Fruit fly (Drosophila melanogaster) whole organism, embryonic: ENCODE data around the gene Pp1alpha-96A.

ENCODE experiments used
- Atf-2 ChIP-seq: fragments of 200-800 bp; sonication (Bioruptor generic); optimal IDR thresholded peaks from 2 replicates; lab custom pipeline; 2016; ENCODE audit warnings: missing biosample characterization, missing genetic modification characterization
- Atf3 ChIP-seq: fragments of 200-800 bp; sonication (Bioruptor generic); optimal IDR thresholded peaks from 3 replicates; lab custom pipeline; 2016; ENCODE audit warnings: missing biosample characterization, missing genetic modification characterization
- B-H1 ChIP-seq: fragments of 200-800 bp; sonication (Bioruptor generic); IDR thresholded peaks from 3 replicates; pipeline ENCODE4 v1.3.6; 2022; ENCODE audit warnings: missing biosample characterization, missing genetic modification characterization
- B-H2 ChIP-seq: fragments of 200-800 bp; sonication (Bioruptor generic); optimal IDR thresholded peaks from 2 replicates; lab custom pipeline; 2018; ENCODE audit warnings: missing biosample characterization, mild to moderate bottlenecking, missing genetic modification characterization
- CG10274 ChIP-seq: fragments of 200-800 bp; sonication (Bioruptor generic); optimal IDR thresholded peaks from 3 replicates; lab custom pipeline; 2017; ENCODE audit warnings: missing biosample characterization, mild to moderate bottlenecking, missing genetic modification characterization
- CG11560 ChIP-seq: fragments of 200-800 bp; sonication (Bioruptor generic); IDR thresholded peaks from 3 replicates; pipeline ENCODE4 v1.3.6; 2022; ENCODE audit warnings: missing biosample characterization, missing genetic modification characterization
- CG12155 ChIP-seq: fragments of 200-800 bp; sonication (Bioruptor generic); optimal IDR thresholded peaks from 3 replicates; lab custom pipeline; 2016; ENCODE audit warnings: missing biosample characterization, missing genetic modification characterization
- CG17361 ChIP-seq: fragments of 200-800 bp; sonication (Bioruptor generic); IDR thresholded peaks from 3 replicates; pipeline ENCODE4 v1.3.6; 2022; ENCODE audit warnings: missing biosample characterization, missing genetic modification characterization
- CG2202 ChIP-seq: fragments of 200-800 bp; sonication (Bioruptor generic); optimal IDR thresholded peaks from 2 replicates; lab custom pipeline; 2018; ENCODE audit warnings: missing biosample characterization, mild to moderate bottlenecking, missing genetic modification characterization
- CG3065 ChIP-seq: fragments of 200-800 bp; sonication (Bioruptor generic); optimal IDR thresholded peaks from 2 replicates; lab custom pipeline; 2016; ENCODE audit warnings: missing biosample characterization, missing genetic modification characterization
- CG32532 ChIP-seq: fragments of 200-800 bp; sonication (Bioruptor generic); IDR thresholded peaks from 2 replicates; pipeline ENCODE4 v1.3.6; 2022; ENCODE audit warnings: missing biosample characterization, missing genetic modification characterization
- CG42726 ChIP-seq: fragments of 200-800 bp; sonication (Bioruptor generic); IDR thresholded peaks from 2 replicates; pipeline ENCODE4 v1.3.6; 2022; ENCODE audit warnings: missing biosample characterization, missing genetic modification characterization; ENCODE audit not compliant: partially characterized antibody
- CG4707 ChIP-seq: fragments of 200-800 bp; sonication (Bioruptor generic); optimal IDR thresholded peaks from 2 replicates; lab custom pipeline; 2018; ENCODE audit warnings: missing biosample characterization, mild to moderate bottlenecking, missing genetic modification characterization, moderate library complexity
- CG6272 ChIP-seq: fragments of 200-800 bp; sonication (Bioruptor generic); IDR thresholded peaks from 2 replicates; pipeline ENCODE4 v1.3.6; 2022; ENCODE audit warnings: missing biosample characterization, missing genetic modification characterization
- CG6689 ChIP-seq: fragments of 200-800 bp; sonication (Bioruptor generic); IDR thresholded peaks from 2 replicates; pipeline ENCODE4 v1.3.6; 2022; ENCODE audit warnings: missing biosample characterization, missing genetic modification characterization
- CG9215 ChIP-seq: fragments of 200-800 bp; sonication (Bioruptor generic); IDR thresholded peaks from 2 replicates; pipeline ENCODE4 v1.3.6; 2022; ENCODE audit warnings: missing biosample characterization, missing genetic modification characterization
- CG9609 ChIP-seq: fragments of 200-800 bp; sonication (Bioruptor generic); optimal IDR thresholded peaks from 3 replicates; lab custom pipeline; 2016; ENCODE audit warnings: missing biosample characterization, missing genetic modification characterization
- D19B ChIP-seq: fragments of 200-800 bp; sonication (Bioruptor generic); optimal IDR thresholded peaks from 2 replicates; lab custom pipeline; 2017; ENCODE audit warnings: missing biosample characterization, mild to moderate bottlenecking, missing genetic modification characterization
- Doc3 ChIP-seq: fragments of 200-800 bp; sonication (Bioruptor generic); IDR thresholded peaks from 3 replicates; pipeline ENCODE4 v1.3.6; 2022; ENCODE audit warnings: missing biosample characterization, missing genetic modification characterization; ENCODE audit not compliant: partially characterized antibody
- Eip74EF ChIP-seq, 2 experiments: fragments of 200-800 bp in 1 of 2; fragments of >200 bp in 1 of 2; sonication (Bioruptor generic) in 1 of 2; optimal IDR thresholded peaks; 2 replicates each; lab custom pipeline; 2017 to 2019; ENCODE audit warnings: missing biosample characterization in 2 of 2, missing genetic modification characterization in 2 of 2, mild to moderate bottlenecking in 1 of 2, moderate library complexity in 1 of 2
- GATAe ChIP-seq: fragments of 200-800 bp; sonication (Bioruptor generic); conservative IDR thresholded peaks from 2 replicates; pipeline ENCODE4 v1.3.6; 2022; ENCODE audit warnings: missing biosample characterization, missing genetic modification characterization
- H2.0 ChIP-seq: fragments of 200-800 bp; sonication (Bioruptor generic); IDR thresholded peaks from 2 replicates; pipeline ENCODE4 v1.3.6; 2022; ENCODE audit warnings: missing biosample characterization, missing genetic modification characterization
- HHEX ChIP-seq: fragments of 200-800 bp; sonication (Bioruptor generic); optimal IDR thresholded peaks from 3 replicates; lab custom pipeline; 2017; ENCODE audit warnings: missing biosample characterization, mild to moderate bottlenecking, missing genetic modification characterization, missing genetic modification reagents
- HLH54F ChIP-seq: fragments of 200-800 bp; sonication (Bioruptor generic); optimal IDR thresholded peaks from 3 replicates; lab custom pipeline; 2016; ENCODE audit warnings: missing biosample characterization, missing genetic modification characterization
- HmgD ChIP-seq: fragments of 200-800 bp; sonication (Bioruptor generic); optimal IDR thresholded peaks from 3 replicates; lab custom pipeline; 2016; ENCODE audit warnings: missing biosample characterization, missing genetic modification characterization
- Hmx ChIP-seq: fragments of 200-800 bp; sonication (Bioruptor generic); optimal IDR thresholded peaks from 2 replicates; lab custom pipeline; 2016; ENCODE audit warnings: missing biosample characterization, missing genetic modification characterization
- Nf-YA ChIP-seq: fragments of 200-800 bp; sonication (Bioruptor generic); IDR thresholded peaks from 2 replicates; pipeline ENCODE4 v1.3.6; 2022; ENCODE audit warnings: missing biosample characterization, missing genetic modification characterization
- Poxn ChIP-seq: fragments of 200-800 bp; sonication (Bioruptor generic); IDR thresholded peaks from 2 replicates; pipeline ENCODE4 v1.3.6; 2022; ENCODE audit warnings: missing biosample characterization, missing genetic modification characterization
- Ssrp ChIP-seq: fragments of 200-800 bp; sonication (Bioruptor generic); optimal IDR thresholded peaks from 2 replicates; lab custom pipeline; 2018; ENCODE audit warnings: missing biosample characterization, mild to moderate bottlenecking, missing genetic modification characterization, moderate library complexity
- cas ChIP-seq: fragments of 200-800 bp; sonication (Bioruptor generic); IDR thresholded peaks from 2 replicates; pipeline ENCODE4 v1.3.6; 2022; ENCODE audit warnings: missing biosample characterization, missing genetic modification characterization
- cato ChIP-seq: fragments of 200-800 bp; sonication (Bioruptor generic); optimal IDR thresholded peaks from 2 replicates; lab custom pipeline; 2016; ENCODE audit warnings: missing biosample characterization, missing genetic modification characterization, borderline replicate concordance
- crp ChIP-seq, 2 experiments: fragments of 200-800 bp; sonication (Bioruptor generic); optimal IDR thresholded peaks; 2 replicates in 1 of 2; 3 replicates in 1 of 2; lab custom pipeline; 2017; ENCODE audit warnings: missing biosample characterization in 2 of 2, missing genetic modification characterization in 2 of 2, mild to moderate bottlenecking in 1 of 2, moderate library complexity in 1 of 2
- ems ChIP-seq: fragments of 200-800 bp; sonication (Bioruptor generic); optimal IDR thresholded peaks from 3 replicates; lab custom pipeline; 2016; ENCODE audit warnings: missing biosample characterization, missing genetic modification characterization
- fd64A ChIP-seq: fragments of 200-800 bp; sonication (Bioruptor generic); optimal IDR thresholded peaks from 3 replicates; lab custom pipeline; 2018; ENCODE audit warnings: missing biosample characterization, mild to moderate bottlenecking, missing genetic modification characterization
- gro ChIP-seq: fragments of 200-800 bp; sonication (Bioruptor generic); optimal IDR thresholded peaks from 2 replicates; lab custom pipeline; 2016; ENCODE audit warnings: missing biosample characterization, missing genetic modification characterization
- ham ChIP-seq: fragments of 200-800 bp; sonication (Bioruptor generic); IDR thresholded peaks from 2 replicates; pipeline ENCODE4 v1.3.6; 2022; ENCODE audit warnings: missing biosample characterization, missing genetic modification characterization
- hth ChIP-seq: fragments of >200 bp; optimal IDR thresholded peaks from 2 replicates; lab custom pipeline; 2017; ENCODE audit warnings: inconsistent platforms
- ind ChIP-seq: fragments of 200-800 bp; sonication (Bioruptor generic); optimal IDR thresholded peaks from 3 replicates; lab custom pipeline; 2016; ENCODE audit warnings: missing biosample characterization, missing genetic modification characterization
- inv ChIP-seq: fragments of 200-800 bp; sonication (Bioruptor generic); IDR thresholded peaks from 2 replicates; pipeline ENCODE4 v1.3.6; 2022; ENCODE audit warnings: missing biosample characterization, missing genetic modification characterization; ENCODE audit not compliant: partially characterized antibody
- kay ChIP-seq: fragments of 200-800 bp; sonication (Bioruptor generic); optimal IDR thresholded peaks from 2 replicates; lab custom pipeline; 2016; ENCODE audit warnings: missing biosample characterization, missing genetic modification characterization
- odd ChIP-seq: fragments of 200-800 bp; sonication (Bioruptor generic); optimal IDR thresholded peaks from 2 replicates; lab custom pipeline; 2017; ENCODE audit warnings: missing biosample characterization, mild to moderate bottlenecking, missing genetic modification characterization
- row ChIP-seq: fragments of 200-800 bp; sonication (Bioruptor generic); IDR thresholded peaks from 3 replicates; pipeline ENCODE4 v1.3.6; 2022; ENCODE audit warnings: missing biosample characterization, missing genetic modification characterization
- run ChIP-seq: fragments of 200-800 bp; sonication (Bioruptor generic); optimal IDR thresholded peaks from 3 replicates; lab custom pipeline; 2018; ENCODE audit warnings: missing biosample characterization, mild to moderate bottlenecking, missing genetic modification characterization
- sc ChIP-seq, 3 experiments: fragments of >200 bp in 2 of 3; fragments of 200-800 bp in 1 of 3; sonication (Bioruptor generic) in 1 of 3; optimal IDR thresholded peaks; 2 replicates in 2 of 3; 3 replicates in 1 of 3; lab custom pipeline; 2017; ENCODE audit warnings: mild to moderate bottlenecking in 1 of 3, missing biosample characterization in 1 of 3, missing genetic modification characterization in 1 of 3, missing genetic modification reagents in 1 of 3
- sima ChIP-seq: fragments of 200-800 bp; sonication (Bioruptor generic); optimal IDR thresholded peaks from 2 replicates; lab custom pipeline; 2016; ENCODE audit warnings: missing biosample characterization, missing genetic modification characterization
- slbo ChIP-seq: fragments of 200-800 bp; sonication (Bioruptor generic); IDR thresholded peaks from 2 replicates; pipeline ENCODE4 v1.3.6; 2022; ENCODE audit warnings: missing biosample characterization, missing genetic modification characterization
- slp2 ChIP-seq: fragments of 200-800 bp; sonication (Bioruptor generic); optimal IDR thresholded peaks from 2 replicates; lab custom pipeline; 2016; ENCODE audit warnings: missing biosample characterization, missing genetic modification characterization
- tll ChIP-seq, 2 experiments: fragments of 200-800 bp in 1 of 2; fragments of >200 bp in 1 of 2; sonication (Bioruptor generic) in 1 of 2; optimal IDR thresholded peaks; 2 replicates each; lab custom pipeline; 2017 to 2019; ENCODE audit warnings: missing biosample characterization in 2 of 2, missing genetic modification characterization in 2 of 2, mild to moderate bottlenecking in 1 of 2, moderate library complexity in 1 of 2
- tx ChIP-seq: fragments of 200-800 bp; sonication (Bioruptor generic); optimal IDR thresholded peaks from 2 replicates; lab custom pipeline; 2016; ENCODE audit warnings: missing biosample characterization, missing genetic modification characterization
- vvl ChIP-seq: fragments of 200-800 bp; sonication (Bioruptor generic); IDR thresholded peaks from 2 replicates; pipeline ENCODE4 v1.3.6; 2022; ENCODE audit warnings: missing biosample characterization, missing genetic modification characterization
- zen ChIP-seq: fragments of 200-800 bp; sonication (Bioruptor generic); optimal IDR thresholded peaks from 3 replicates; lab custom pipeline; 2018; ENCODE audit warnings: missing biosample characterization, mild to moderate bottlenecking, missing genetic modification characterization, moderate library complexity

The Pp1alpha-96A gene

dm6 chr3R:24518150-24518580 is at the start of gene Pp1alpha-96A (continued):
- TF ChIP-seq CG12155 (GFP tag; lab: Kevin White, UChicago) (no peak), Atf3 (GFP tag; lab: Kevin White, UChicago) (no peak), cato (no peak), run (tag; lab: Kevin White, UChicago) (no peak), crp (GFP tag; optimal IDR thresholded peaks at IDR 0.05; lab: Kevin White, UChicago) (peak in 1 of 2 experiments; percentile 59), cas (GFP tag; lab: Robert Waterston, UW) (no peak), CG10274 (no peak), CG2202 (no peak), inv (GFP tag; lab: Robert Waterston, UW) (peak; percentile 76; the same call in 1 of the 2 replicates), Ssrp (tag; lab: Kevin White, UChicago) (no peak), odd (GFP tag; lab: Kevin White, UChicago) (no peak), slbo (GFP tag; lab: Robert Waterston, UW) (peak; percentile 27; the same call in 1 of the 2 replicates), CG3065 (no peak), hth (lab: Kevin White, UChicago) (no peak), gro (GFP tag; lab: Kevin White, UChicago) (peak; percentile 54), CG11560 (tag; lab: Robert Waterston, UW) (no peak), HHEX (no peak), GATAe (GFP tag; lab: Robert Waterston, UW) (no peak), tx (GFP tag; lab: Kevin White, UChicago) (no peak), CG4707 (GFP tag; lab: Kevin White, UChicago) (no peak), Doc3 (GFP tag; lab: Robert Waterston, UW) (peak; percentile 78), CG9609 (GFP tag; lab: Kevin White, UChicago) (no peak), CG6689 (GFP tag; lab: Robert Waterston, UW) (no peak), ems (no peak), D19B (GFP tag; lab: Kevin White, UChicago) (no peak), fd64A (no peak), kay (no peak), Eip74EF (GFP tag; optimal IDR thresholded peaks at IDR 0.05; lab: Kevin White, UChicago) (no peak), ham (GFP tag; lab: Robert Waterston, UW) (no peak), slp2 (GFP tag; lab: Kevin White, UChicago) (no peak), vvl (no peak; the same call in 1 of the 2 replicates), H2.0 (GFP tag; lab: Robert Waterston, UW) (no peak), Poxn (GFP tag; lab: Robert Waterston, UW) (no peak), HLH54F (no peak), B-H1 (GFP tag; lab: Robert Waterston, UW) (no peak), B-H2 (GFP tag; lab: Kevin White, UChicago) (no peak), CG17361 (GFP tag; lab: Robert Waterston, UW) (no peak), ind (GFP tag; lab: Kevin White, UChicago) (peak; percentile 11), tll (GFP tag; optimal IDR thresholded peaks at IDR 0.05; lab: Kevin White, UChicago) (no peak), Atf-2 (GFP tag; lab: Kevin White, UChicago) (no peak), CG32532 (GFP tag; lab: Robert Waterston, UW) (no peak), sc (optimal IDR thresholded peaks at IDR 0.05; lab: Kevin White, UChicago) (no peak), sc (GFP tag; optimal IDR thresholded peaks at IDR 0.05; lab: Kevin White, UChicago) (no peak), CG6272 (peak; percentile 17; the same call in 1 of the 2 replicates), row (GFP tag; lab: Robert Waterston, UW) (peak; percentile 56; the same call in 2 of the 3 replicates), CG9215 (GFP tag; lab: Robert Waterston, UW) (no peak), zen (peak; percentile 22), Nf-YA (no peak), CG42726 (GFP tag; lab: Robert Waterston, UW) (peak; percentile 87), sima (GFP tag; lab: Kevin White, UChicago) (no peak), Hmx (no peak), HmgD (peak; percentile 11)
